Fruit fly (Drosophila melanogaster): ENCODE results near the gene CG34367.
A peak's percentile ranks its signal among the peaks of the same experiment; 100 is the strongest.

CG34367 gene

dm6 chr2L:10386208-10386805 is 32.6 kb upstream of the CG34367 start, which contains the start of the genes Cdk1 and mRpS7 (continued):
- peak; percentile 45 for TF ChIP-seq Oaz (GFP tag; IDR thresholded peaks at IDR 0.05)
- peak; percentile 66 for TF ChIP-seq CG17359 (tag; optimal IDR thresholded peaks at IDR 0.05)
- peak; percentile 63 for TF ChIP-seq CG3838 (GFP tag; optimal IDR thresholded peaks at IDR 0.05)
- peak; percentile 86 for TF ChIP-seq CG7839 (tag; optimal IDR thresholded peaks at IDR 0.05)
- TF ChIP-seq Ssrp (tag; optimal IDR thresholded peaks at IDR 0.05) = peak; percentile 75
- peak; percentile 84 for TF ChIP-seq CG18262 (tag; optimal IDR thresholded peaks at IDR 0.05)
- TF ChIP-seq Rfx (GFP tag; IDR thresholded peaks at IDR 0.05) = peak; percentile 70
- no peak for TF ChIP-seq z (GFP tag; IDR thresholded peaks at IDR 0.05)
- peak; percentile 73 for TF ChIP-seq Hmr (GFP tag; optimal IDR thresholded peaks at IDR 0.05)
- peak; percentile 41 for TF ChIP-seq CG15011 (GFP tag; optimal IDR thresholded peaks at IDR 0.05)
- no peak for TF ChIP-seq ato (GFP tag; IDR thresholded peaks at IDR 0.05; ENCODE audit: partially characterized antibody)
- no peak for TF ChIP-seq sna (GFP tag; IDR thresholded peaks at IDR 0.05; ENCODE audit: partially characterized antibody)
- no peak for TF ChIP-seq Sry-β (GFP tag; optimal IDR thresholded peaks at IDR 0.05)
- peak; percentile 26 for TF ChIP-seq gfzf (GFP tag; optimal IDR thresholded peaks at IDR 0.05)
- TF ChIP-seq Dll (GFP tag; IDR thresholded peaks at IDR 0.05; ENCODE audit: partially characterized antibody) = no peak
- peak; percentile 60 for TF ChIP-seq CG15696 (tag; optimal IDR thresholded peaks at IDR 0.05)
- TF ChIP-seq danr (GFP tag; IDR thresholded peaks at IDR 0.05) = no peak
- TF ChIP-seq Atf-2 (GFP tag; optimal IDR thresholded peaks at IDR 0.05) = peak; percentile 38
- peak; percentile 72 for TF ChIP-seq CG18619 (GFP tag; optimal IDR thresholded peaks at IDR 0.05)
- TF ChIP-seq MBD-R2 (GFP tag; IDR thresholded peaks at IDR 0.05) = 0 out of 2 replicates have a peak, but pooled peaks have one; percentile 18
- peak; percentile 80 for TF ChIP-seq Hr3 (GFP tag; optimal IDR thresholded peaks at IDR 0.05)
- TF ChIP-seq Mrtf (GFP tag; IDR thresholded peaks at IDR 0.05) = no peak; the same call in 2 of the 3 replicates
- TF ChIP-seq lov (optimal IDR thresholded peaks at IDR 0.05) = no peak
- no peak for TF ChIP-seq lov (GFP tag; IDR thresholded peaks at IDR 0.05)
- TF ChIP-seq ATbp (GFP tag; optimal IDR thresholded peaks at IDR 0.05) = no peak
- peak; percentile 60 for TF ChIP-seq trh (GFP tag; optimal IDR thresholded peaks at IDR 0.05)
- peak; percentile 47 for TF ChIP-seq CHES-1-like (GFP tag; optimal IDR thresholded peaks at IDR 0.05)
- no peak for TF ChIP-seq bowl (GFP tag; IDR thresholded peaks at IDR 0.05)
- TF ChIP-seq maf-S (GFP tag; optimal IDR thresholded peaks at IDR 0.05) = peak; percentile 23
- TF ChIP-seq Fer1 (GFP tag; optimal IDR thresholded peaks at IDR 0.05) = peak; percentile 32
- no peak for TF ChIP-seq sr (GFP tag; IDR thresholded peaks at IDR 0.05)
- TF ChIP-seq CG30020 (tag; optimal IDR thresholded peaks at IDR 0.05) = peak; percentile 100
- TF ChIP-seq gcm2 (GFP tag; optimal IDR thresholded peaks at IDR 0.05) = peak; percentile 13
- no peak for TF ChIP-seq CG34376 (GFP tag; optimal IDR thresholded peaks at IDR 0.05)
- TF ChIP-seq dati (GFP tag; IDR thresholded peaks at IDR 0.05) = peak; percentile 16; the same call in 1 of the 2 replicates
- TF ChIP-seq E2f2 (GFP tag; IDR thresholded peaks at IDR 0.05) = peak; percentile 82
- TF ChIP-seq insv (GFP tag; optimal IDR thresholded peaks at IDR 0.05) = no peak
- no peak for TF ChIP-seq lab (GFP tag; optimal IDR thresholded peaks at IDR 0.05)
- TF ChIP-seq CG13287 (GFP tag; IDR thresholded peaks at IDR 0.05; ENCODE audit: partially characterized antibody) = no peak
- TF ChIP-seq Spps (tag; optimal IDR thresholded peaks at IDR 0.05) = peak; percentile 66
- peak; percentile 79 for TF ChIP-seq Atf6 (GFP tag; IDR thresholded peaks at IDR 0.05)
- no peak for TF ChIP-seq CG6175 (GFP tag; IDR thresholded peaks at IDR 0.05)
- TF ChIP-seq onecut (GFP tag; IDR thresholded peaks at IDR 0.05) = 0 out of 2 replicates have a peak, but pooled peaks have one; percentile 12
- TF ChIP-seq HLH4C (GFP tag; IDR thresholded peaks at IDR 0.05; ENCODE audit: partially characterized antibody) = no peak
- TF ChIP-seq stc (GFP tag; IDR thresholded peaks at IDR 0.05) = peak; percentile 15; the same call in 1 of the 2 replicates
- TF ChIP-seq disco-r (GFP tag; optimal IDR thresholded peaks at IDR 0.05) = peak; percentile 18
- TF ChIP-seq kay (GFP tag; optimal IDR thresholded peaks at IDR 0.05) = no peak
- TF ChIP-seq CG16779 (GFP tag; IDR thresholded peaks at IDR 0.05) = no peak
- peak; percentile 21 for TF ChIP-seq Dad (GFP tag; optimal IDR thresholded peaks at IDR 0.05)
- no peak for TF ChIP-seq CG2129 (GFP tag; IDR thresholded peaks at IDR 0.05; ENCODE audit: partially characterized antibody)

Data from whole organism, embryonic.